Worm (Caenorhabditis elegans) whole organism, young adult: ENCODE data around the gene ssq-3.

ENCODE experiments used
- B0035.1 ChIP-seq: sonication (generic microtip); optimal IDR thresholded peaks from 2 replicates; lab custom pipeline; 2016; ENCODE audit warnings: missing genetic modification characterization, mild to moderate bottlenecking, missing compliant biosample characterization, missing genotype, missing genetic modification reagents
- B0336.3 ChIP-seq: fragments of 200-800 bp; sonication (Bioruptor generic); IDR thresholded peaks from 2 replicates; pipeline ENCODE4 v1.3.6; 2022; ENCODE audit warnings: missing genetic modification characterization, missing compliant biosample characterization
- C17E4.6 ChIP-seq: fragments of 200-800 bp; sonication (Bioruptor generic); IDR thresholded peaks from 2 replicates; pipeline ENCODE4 v1.3.6; 2022; ENCODE audit warnings: missing genetic modification reagents, missing genetic modification characterization, missing compliant biosample characterization
- D2030.7 ChIP-seq: fragments of 200-800 bp; sonication (Bioruptor generic); IDR thresholded peaks from 2 replicates; pipeline ENCODE4 v1.3.6; 2022; ENCODE audit warnings: missing genetic modification reagents, missing genetic modification characterization, missing compliant biosample characterization
- F10E7.11 ChIP-seq: sonication (generic microtip); optimal IDR thresholded peaks from 2 replicates; lab custom pipeline; 2017; ENCODE audit warnings: mild to moderate bottlenecking, missing genetic modification characterization, moderate library complexity, missing compliant biosample characterization
- F23B12.7 ChIP-seq: sonication (generic microtip); optimal IDR thresholded peaks from 2 replicates; lab custom pipeline; 2017; ENCODE audit warnings: missing genetic modification characterization, mild to moderate bottlenecking, missing compliant biosample characterization, antibody characterized with exemption, moderate library complexity; ENCODE audit not compliant: insufficient read depth
- F37B4.10 ChIP-seq: fragments of 200-800 bp; sonication (Bioruptor generic); IDR thresholded peaks from 2 replicates; pipeline ENCODE4 v1.3.6; 2022; ENCODE audit warnings: missing genetic modification characterization, missing compliant biosample characterization
- K12H6.12 ChIP-seq: fragments of 200-800 bp; sonication (Bioruptor generic); optimal IDR thresholded peaks from 2 replicates; lab custom pipeline; 2018; ENCODE audit warnings: mild to moderate bottlenecking, missing genetic modification characterization, missing compliant biosample characterization
- Y56A3A.18 ChIP-seq: fragments of 200-800 bp; sonication (Bioruptor generic); IDR thresholded peaks from 2 replicates; pipeline ENCODE4 v1.3.6; 2022; ENCODE audit warnings: missing genetic modification reagents, missing genetic modification characterization, missing compliant biosample characterization
- ZK185.1 ChIP-seq: sonication (generic microtip); optimal IDR thresholded peaks from 2 replicates; lab custom pipeline; 2016; ENCODE audit warnings: mild to moderate bottlenecking, missing genetic modification characterization, missing compliant biosample characterization; ENCODE audit not compliant: poor library complexity, severe bottlenecking
- akir-1 ChIP-seq: fragments of 200-800 bp; sonication (Bioruptor generic); optimal IDR thresholded peaks from 2 replicates; lab custom pipeline; 2018; ENCODE audit warnings: mild to moderate bottlenecking, missing genetic modification characterization, moderate library complexity, missing compliant biosample characterization
- attf-5 ChIP-seq: fragments of 200-800 bp; sonication (Bioruptor generic); optimal IDR thresholded peaks from 2 replicates; lab custom pipeline; 2018; ENCODE audit warnings: mild to moderate bottlenecking, missing genetic modification characterization, missing compliant biosample characterization
- cebp-1 ChIP-seq, 2 experiments: fragments of 200-800 bp in 1 of 2; sonication (Bioruptor generic) in 1 of 2; sonication (generic microtip) in 1 of 2; IDR thresholded peaks in 1 of 2; optimal IDR thresholded peaks in 1 of 2; 2 replicates each; pipeline versions ENCODE4 v1.3.6 to Lab custom; 2017 to 2022; ENCODE audit warnings: missing compliant biosample characterization in 2 of 2, missing genetic modification characterization in 2 of 2, mild to moderate bottlenecking in 1 of 2, missing genetic modification reagents in 1 of 2, moderate library complexity in 1 of 2
- ceh-91 ChIP-seq: fragments of 200-800 bp; sonication (Bioruptor generic); IDR thresholded peaks from 2 replicates; pipeline ENCODE4 v1.3.6; 2022; ENCODE audit warnings: missing genetic modification reagents, missing genetic modification characterization, missing compliant biosample characterization
- die-1 ChIP-seq: sonication (generic microtip); optimal IDR thresholded peaks from 2 replicates; lab custom pipeline; 2016; ENCODE audit warnings: missing genotype, mild to moderate bottlenecking, missing genetic modification characterization, missing compliant biosample characterization
- dpff-1 ChIP-seq: sonication (generic microtip); optimal IDR thresholded peaks from 2 replicates; lab custom pipeline; 2017; ENCODE audit warnings: mild to moderate bottlenecking, missing genetic modification characterization, missing compliant biosample characterization
- egrh-3 ChIP-seq: fragments of 200-800 bp; sonication (Bioruptor generic); IDR thresholded peaks from 2 replicates; pipeline ENCODE4 v1.3.6; 2022; ENCODE audit warnings: missing genetic modification reagents, missing genetic modification characterization, missing compliant biosample characterization
- him-1 ChIP-seq: sonication (generic microtip); optimal IDR thresholded peaks from 2 replicates; lab custom pipeline; 2016; ENCODE audit warnings: missing genotype, missing genetic modification reagents, missing genetic modification characterization, missing compliant biosample characterization
- hrde-1 ChIP-seq: sonication (generic microtip); optimal IDR thresholded peaks from 2 replicates; lab custom pipeline; 2016; ENCODE audit warnings: missing genetic modification characterization, mild to moderate bottlenecking, missing compliant biosample characterization, moderate library complexity, missing genotype, missing genetic modification reagents, borderline replicate concordance
- lag-1 ChIP-seq: fragments of 200-800 bp; sonication (Bioruptor generic); IDR thresholded peaks from 2 replicates; pipeline ENCODE4 v1.3.6; 2022; ENCODE audit warnings: missing genetic modification reagents, missing genetic modification characterization, missing compliant biosample characterization
- let-607 ChIP-seq, 2 experiments: fragments of 200-800 bp in 1 of 2; sonication (Bioruptor generic) in 1 of 2; sonication (generic microtip) in 1 of 2; optimal IDR thresholded peaks; 2 replicates each; lab custom pipeline; 2016 to 2018; ENCODE audit warnings: mild to moderate bottlenecking in 2 of 2, missing compliant biosample characterization in 2 of 2, missing genetic modification characterization in 2 of 2, moderate library complexity in 2 of 2, missing genotype in 1 of 2
- lin-35 ChIP-seq, 3 experiments: fragments of 150-350 bp in 2 of 3; sonication (generic microtip) in 1 of 3; optimal IDR thresholded peaks; 2 replicates each; lab custom pipeline; 2014 to 2018; ENCODE audit warnings: missing biosample characterization in 3 of 3, missing genetic modification characterization in 3 of 3, missing genetic modification reagents in 3 of 3
- lin-54 ChIP-seq: fragments of 200-800 bp; sonication (Bioruptor generic); optimal IDR thresholded peaks from 2 replicates; lab custom pipeline; 2018; ENCODE audit warnings: mild to moderate bottlenecking, missing genetic modification characterization, missing compliant biosample characterization
- madf-10 ChIP-seq: sonication (generic microtip); optimal IDR thresholded peaks from 2 replicates; lab custom pipeline; 2016; ENCODE audit warnings: mild to moderate bottlenecking, missing genetic modification characterization, missing compliant biosample characterization
- madf-3 ChIP-seq: fragments of 200-800 bp; sonication (Bioruptor generic); IDR thresholded peaks from 2 replicates; pipeline ENCODE4 v1.3.6; 2022; ENCODE audit warnings: missing genetic modification reagents, missing genetic modification characterization, missing compliant biosample characterization
- madf-6 ChIP-seq: fragments of 200-800 bp; sonication (Bioruptor generic); IDR thresholded peaks from 2 replicates; pipeline ENCODE4 v1.3.6; 2022; ENCODE audit warnings: missing genetic modification reagents, missing genetic modification characterization, missing compliant biosample characterization
- mcd-1 ChIP-seq: fragments of 200-800 bp; sonication (Bioruptor generic); IDR thresholded peaks from 2 replicates; pipeline ENCODE4 v1.3.6; 2022; ENCODE audit warnings: missing genetic modification reagents, missing genetic modification characterization, missing compliant biosample characterization
- nfyb-1 ChIP-seq: fragments of 200-800 bp; sonication (Bioruptor generic); IDR thresholded peaks from 2 replicates; pipeline ENCODE4 v1.3.6; 2022; ENCODE audit warnings: missing genetic modification reagents, missing genetic modification characterization, missing compliant biosample characterization
- nhr-80 ChIP-seq: sonication (generic microtip); optimal IDR thresholded peaks from 2 replicates; lab custom pipeline; 2016; ENCODE audit warnings: missing genetic modification characterization, missing compliant biosample characterization
- nhr-90 ChIP-seq: sonication (generic microtip); optimal IDR thresholded peaks from 2 replicates; lab custom pipeline; 2016; ENCODE audit warnings: missing genotype, mild to moderate bottlenecking, missing genetic modification characterization, missing compliant biosample characterization
- sea-2 ChIP-seq: fragments of 200-800 bp; sonication (Bioruptor generic); IDR thresholded peaks from 2 replicates; pipeline ENCODE4 v1.3.6; 2022; ENCODE audit warnings: missing genetic modification characterization, missing compliant biosample characterization
- snpc-4 ChIP-seq, 5 experiments: fragments of 150-350 bp in 1 of 5; sonication (generic microtip) in 4 of 5; optimal IDR thresholded peaks; 2 replicates each; lab custom pipeline; 2014 to 2018; ENCODE audit warnings: missing genetic modification characterization in 5 of 5, missing biosample characterization in 3 of 5, antibody characterized with exemption in 2 of 5, mild to moderate bottlenecking in 2 of 5, missing compliant biosample characterization in 2 of 5, missing genotype in 2 of 5, moderate library complexity in 2 of 5, missing genetic modification reagents in 1 of 5
- somi-1 ChIP-seq: fragments of 200-800 bp; sonication (Bioruptor generic); optimal IDR thresholded peaks from 2 replicates; lab custom pipeline; 2018; ENCODE audit warnings: mild to moderate bottlenecking, missing genetic modification characterization, missing compliant biosample characterization
- sptf-2 ChIP-seq: fragments of 200-800 bp; sonication (Bioruptor generic); optimal IDR thresholded peaks from 2 replicates; lab custom pipeline; 2018; ENCODE audit warnings: mild to moderate bottlenecking, missing genetic modification characterization, missing compliant biosample characterization
- tbx-9 ChIP-seq: sonication (generic microtip); optimal IDR thresholded peaks from 2 replicates; lab custom pipeline; 2016; ENCODE audit warnings: borderline replicate concordance, missing genetic modification characterization, inconsistent platforms, missing compliant biosample characterization
- xnd-1 ChIP-seq: sonication (generic microtip); optimal IDR thresholded peaks from 2 replicates; lab custom pipeline; 2016; ENCODE audit warnings: missing genotype, missing genetic modification reagents, missing genetic modification characterization, missing compliant biosample characterization
- ztf-22 ChIP-seq: fragments of 200-800 bp; sonication (Bioruptor generic); optimal IDR thresholded peaks from 2 replicates; lab custom pipeline; 2018; ENCODE audit warnings: mild to moderate bottlenecking, missing genetic modification characterization, moderate library complexity, missing compliant biosample characterization
- ztf-26 ChIP-seq: sonication (generic microtip); optimal IDR thresholded peaks from 2 replicates; lab custom pipeline; 2017; ENCODE audit warnings: missing genetic modification characterization, missing compliant biosample characterization
- ztf-28 ChIP-seq: fragments of 200-800 bp; sonication (Bioruptor generic); IDR thresholded peaks from 2 replicates; pipeline ENCODE4 v1.3.6; 2022; ENCODE audit warnings: missing genetic modification reagents, missing genetic modification characterization, missing compliant biosample characterization

ssq-3 gene

ce11 chrIV:7133140-7133539 lies 21.7 kb downstream of the ssq-3 start, which contains the start of gene cyn-12 (continued):
- TF ChIP-seq F37B4.10 (GFP tag; lab: Robert Waterston, UW) (no peak), ZK185.1 (tag; lab: Kevin White, UChicago) (no peak), madf-6 (GFP tag; lab: Robert Waterston, UW) (no peak), D2030.7 (GFP tag; lab: Robert Waterston, UW) (no peak), lin-54 (GFP tag; lab: Kevin White, UChicago) (peak; percentile 23)

- TF ChIP-seq nfyb-1 (GFP tag; lab: Robert Waterston, UW) = 0 out of 2 replicates have a peak, but pooled peaks have one; percentile 15
- TF ChIP-seq Y56A3A.18 = no peak
These were observed 22.6 kb downstream of the ssq-3 start, which contains the start of gene mutd-1 for ce11 chrIV:7133983-7134382. Gene mutd-1 (minus strand): TSS chrIV:7134083.

ce11 chrIV:7139143-7139542 lies 27.7 kb downstream of the ssq-3 start:
- no peak for TF ChIP-seq attf-5 (GFP tag; lab: Kevin White, UChicago)
- no peak for TF ChIP-seq lin-35 (GFP tag; optimal IDR thresholded peaks at IDR 0.05; lab: Kevin White, UChicago)
- no peak for TF ChIP-seq K12H6.12 (tag; lab: Kevin White, UChicago)
- no peak for TF ChIP-seq xnd-1
- TF ChIP-seq mcd-1 (GFP tag; lab: Robert Waterston, UW) = no peak
- no peak for TF ChIP-seq hrde-1
- TF ChIP-seq him-1 (tag; lab: Kevin White, UChicago) = no peak
- TF ChIP-seq F10E7.11 (tag; lab: Kevin White, UChicago) = no peak
- no peak for TF ChIP-seq sea-2 (GFP tag; lab: Robert Waterston, UW)
- TF ChIP-seq akir-1 (GFP tag; lab: Kevin White, UChicago) = no peak
- TF ChIP-seq B0336.3 (GFP tag; lab: Robert Waterston, UW) = no peak
- TF ChIP-seq madf-3 = no peak
- no peak for TF ChIP-seq dpff-1
- TF ChIP-seq ZK185.1 (tag; lab: Kevin White, UChicago) = no peak
- TF ChIP-seq madf-10 (tag; lab: Kevin White, UChicago) = no peak
- TF ChIP-seq egrh-3 (GFP tag; lab: Robert Waterston, UW) = no peak
- no peak for TF ChIP-seq ztf-28 (GFP tag; lab: Robert Waterston, UW)

- TF ChIP-seq snpc-4 (GFP tag; optimal IDR thresholded peaks at IDR 0.05; lab: Kevin White, UChicago) (no peak), snpc-4 (tag; optimal IDR thresholded peaks at IDR 0.05; lab: Kevin White, UChicago) (no peak), let-607 (tag; optimal IDR thresholded peaks at IDR 0.05; lab: Kevin White, UChicago) (peak in 1 of 2 experiments; percentile 11), F23B12.7 (peak; percentile 56), madf-3 (no peak), attf-5 (GFP tag; lab: Kevin White, UChicago) (peak; percentile 24), mcd-1 (GFP tag; lab: Robert Waterston, UW) (peak; percentile 35), ztf-26 (tag; lab: Kevin White, UChicago) (no peak), die-1 (no peak), nhr-80 (tag; lab: Kevin White, UChicago) (peak; percentile 16)
These were observed 33.4 kb downstream of the ssq-3 start, which contains the start of gene hecd-1 for ce11 chrIV:7144670-7145257. Gene hecd-1 (minus strand): TSS chrIV:7144720.

DNA sequence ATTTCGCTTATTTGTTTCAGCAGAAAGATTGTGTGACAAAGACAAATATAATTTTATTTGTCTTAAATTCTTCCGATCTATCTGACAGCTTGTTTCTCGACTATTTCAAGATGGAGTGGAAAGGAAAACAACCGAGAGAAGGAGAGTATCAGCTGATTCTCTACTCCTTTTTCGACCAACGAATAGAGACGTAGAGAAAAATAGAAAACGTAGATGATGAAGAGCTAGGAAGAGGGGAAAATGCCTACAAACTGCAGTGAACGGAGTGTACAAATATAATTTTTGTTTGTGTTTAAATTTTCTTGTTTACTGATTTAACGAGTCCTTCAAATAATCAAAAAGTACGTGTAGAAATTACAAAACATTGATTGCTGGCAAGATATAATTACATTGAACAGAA lies 36.3 kb downstream of the ssq-3 start:
- TF ChIP-seq tbx-9 (tag; lab: Kevin White, UChicago) = no peak
- TF ChIP-seq sptf-2 (GFP tag; lab: Kevin White, UChicago) = no peak
- no peak for TF ChIP-seq K12H6.12 (tag; lab: Kevin White, UChicago)
- TF ChIP-seq xnd-1 = no peak
- no peak for TF ChIP-seq F37B4.10 (GFP tag; lab: Robert Waterston, UW)
- no peak for TF ChIP-seq madf-3
- no peak for TF ChIP-seq ceh-91
- no peak for TF ChIP-seq nhr-90
- TF ChIP-seq lag-1 (GFP tag; lab: Robert Waterston, UW) = no peak
- TF ChIP-seq C17E4.6 (GFP tag; lab: Robert Waterston, UW) = no peak
- peak; percentile 24 for TF ChIP-seq nhr-80 (tag; lab: Kevin White, UChicago)
- TF ChIP-seq ztf-22 = no peak
- no peak for TF ChIP-seq F23B12.7
- TF ChIP-seq cebp-1 (GFP tag; IDR thresholded peaks at IDR 0.05; lab: Robert Waterston, UW) = no peak
- peak; percentile 26 for TF ChIP-seq cebp-1 (tag; optimal IDR thresholded peaks at IDR 0.05; lab: Kevin White, UChicago)
- TF ChIP-seq B0035.1 (tag; lab: Kevin White, UChicago) = no peak
- no peak for TF ChIP-seq somi-1
